Fruit fly (Drosophila melanogaster) whole organism, prepupa: ENCODE data around the gene spen.
A peak's percentile ranks its signal among the peaks of the same experiment; 100 is the strongest.

Experiments used
- CG10669 ChIP-seq: fragments of 200-800 bp; sonication (Bioruptor generic); optimal IDR thresholded peaks from 3 replicates; lab custom pipeline; 2018; ENCODE audit warnings: missing biosample characterization, mild to moderate bottlenecking, missing genetic modification characterization, moderate library complexity
- CG11762 ChIP-seq: fragments of 200-800 bp; sonication (Bioruptor generic); optimal IDR thresholded peaks from 3 replicates; lab custom pipeline; 2016; ENCODE audit warnings: missing biosample characterization, missing genetic modification characterization; ENCODE audit not compliant: insufficient read depth
- CG11902 ChIP-seq: fragments of 200-800 bp; sonication (Bioruptor generic); optimal IDR thresholded peaks from 3 replicates; lab custom pipeline; 2016; ENCODE audit warnings: missing biosample characterization, missing genetic modification characterization
- CG1621 ChIP-seq: fragments of 200-800 bp; sonication (Bioruptor generic); optimal IDR thresholded peaks from 3 replicates; lab custom pipeline; 2018; ENCODE audit warnings: missing biosample characterization, mild to moderate bottlenecking, missing genetic modification characterization
- CG16779 ChIP-seq: fragments of 200-800 bp; sonication (Bioruptor generic); optimal IDR thresholded peaks from 3 replicates; lab custom pipeline; 2017; ENCODE audit warnings: missing biosample characterization, mild to moderate bottlenecking, missing genetic modification characterization
- CG31627 ChIP-seq: fragments of 200-800 bp; sonication (Bioruptor generic); optimal IDR thresholded peaks from 3 replicates; lab custom pipeline; 2016; ENCODE audit warnings: missing biosample characterization, missing genetic modification characterization
- CG32006 ChIP-seq: fragments of 200-800 bp; sonication (Bioruptor generic); optimal IDR thresholded peaks from 3 replicates; lab custom pipeline; 2017; ENCODE audit warnings: missing biosample characterization, mild to moderate bottlenecking, missing genetic modification characterization
- CG3919 ChIP-seq: fragments of 200-800 bp; sonication (Bioruptor generic); optimal IDR thresholded peaks from 3 replicates; lab custom pipeline; 2016; ENCODE audit warnings: missing biosample characterization, missing genetic modification characterization
- CG6276 ChIP-seq: fragments of 200-800 bp; sonication (Bioruptor generic); optimal IDR thresholded peaks from 2 replicates; lab custom pipeline; 2017; ENCODE audit warnings: missing biosample characterization, mild to moderate bottlenecking, missing genetic modification characterization
- CG6792 ChIP-seq: fragments of 200-800 bp; sonication (Bioruptor generic); optimal IDR thresholded peaks from 3 replicates; lab custom pipeline; 2016; ENCODE audit warnings: missing biosample characterization, missing genetic modification characterization
- CG6854 ChIP-seq: fragments of 200-800 bp; sonication (Bioruptor generic); optimal IDR thresholded peaks from 2 replicates; lab custom pipeline; 2017; ENCODE audit warnings: missing biosample characterization, mild to moderate bottlenecking, missing genetic modification characterization
- CG8319 ChIP-seq: fragments of 200-800 bp; sonication (Bioruptor generic); optimal IDR thresholded peaks from 3 replicates; lab custom pipeline; 2016; ENCODE audit warnings: missing biosample characterization, missing genetic modification characterization
- CG8632 ChIP-seq: fragments of 200-800 bp; sonication (Bioruptor generic); optimal IDR thresholded peaks from 3 replicates; lab custom pipeline; 2016; ENCODE audit warnings: missing biosample characterization, missing genetic modification characterization
- CG9139 ChIP-seq: fragments of 200-800 bp; sonication (Bioruptor generic); optimal IDR thresholded peaks from 3 replicates; lab custom pipeline; 2017; ENCODE audit warnings: missing biosample characterization, mild to moderate bottlenecking, missing genetic modification characterization
- Eip78C ChIP-seq: fragments of 200-800 bp; sonication (Bioruptor generic); peaks from one replicate; lab custom pipeline; 2016; ENCODE audit warnings: missing biosample characterization, missing genetic modification characterization
- Eip93F ChIP-seq: fragments of 200-800 bp; sonication (Bioruptor generic); optimal IDR thresholded peaks from 2 replicates; lab custom pipeline; 2016; ENCODE audit warnings: missing biosample characterization, mild to moderate bottlenecking, missing genetic modification characterization
- Hr39 ChIP-seq: fragments of 200-800 bp; sonication (Bioruptor generic); optimal IDR thresholded peaks from 2 replicates; lab custom pipeline; 2016; ENCODE audit warnings: missing biosample characterization, missing genetic modification characterization
- Hr4 ChIP-seq: fragments of 200-800 bp; sonication (Bioruptor generic); optimal IDR thresholded peaks from 3 replicates; lab custom pipeline; 2016; ENCODE audit warnings: missing biosample characterization, missing genetic modification characterization
- Lpt ChIP-seq: fragments of 200-800 bp; sonication (Bioruptor generic); optimal IDR thresholded peaks from 3 replicates; lab custom pipeline; 2016; ENCODE audit warnings: missing biosample characterization, missing genetic modification characterization
- OdsH ChIP-seq: fragments of 200-800 bp; sonication (Bioruptor generic); optimal IDR thresholded peaks from 3 replicates; lab custom pipeline; 2016; ENCODE audit warnings: missing biosample characterization, missing genetic modification characterization
- Smox ChIP-seq: fragments of 200-800 bp; sonication (Bioruptor generic); optimal IDR thresholded peaks from 3 replicates; lab custom pipeline; 2016; ENCODE audit warnings: missing biosample characterization, missing genetic modification characterization
- Sox14 ChIP-seq: fragments of 200-800 bp; sonication (Bioruptor generic); optimal IDR thresholded peaks from 3 replicates; lab custom pipeline; 2016; ENCODE audit warnings: missing biosample characterization, missing genetic modification characterization
- Sox15 ChIP-seq: fragments of 200-800 bp; sonication (Bioruptor generic); optimal IDR thresholded peaks from 3 replicates; lab custom pipeline; 2016; ENCODE audit warnings: missing biosample characterization, missing genetic modification characterization
- acj6 ChIP-seq: fragments of 200-800 bp; sonication (Bioruptor generic); optimal IDR thresholded peaks from 3 replicates; lab custom pipeline; 2016; ENCODE audit warnings: missing biosample characterization, missing genetic modification characterization
- cyc ChIP-seq: fragments of 200-800 bp; sonication (Bioruptor generic); optimal IDR thresholded peaks from 3 replicates; lab custom pipeline; 2016; ENCODE audit warnings: missing biosample characterization, missing genetic modification characterization
- dac ChIP-seq: fragments of 200-800 bp; sonication (Bioruptor generic); optimal IDR thresholded peaks from 2 replicates; lab custom pipeline; 2017; ENCODE audit warnings: missing biosample characterization, mild to moderate bottlenecking, missing genetic modification characterization
- dsx ChIP-seq: fragments of 200-800 bp; optimal IDR thresholded peaks from 3 replicates; lab custom pipeline; 2019; ENCODE audit warnings: missing biosample characterization, mild to moderate bottlenecking, missing genetic modification characterization, moderate library complexity; ENCODE audit not compliant: poor library complexity, severe bottlenecking
- eg ChIP-seq: fragments of 200-800 bp; sonication (Bioruptor generic); IDR thresholded peaks from 3 replicates; pipeline ENCODE4 v1.3.6; 2022; ENCODE audit warnings: missing biosample characterization, missing genetic modification characterization
- esn ChIP-seq: fragments of 200-800 bp; sonication (Bioruptor generic); optimal IDR thresholded peaks from 2 replicates; lab custom pipeline; 2016; ENCODE audit warnings: missing biosample characterization, mild to moderate bottlenecking, missing genetic modification characterization, moderate library complexity
- fd59A ChIP-seq: fragments of 200-800 bp; sonication (Bioruptor generic); optimal IDR thresholded peaks from 2 replicates; lab custom pipeline; 2017; ENCODE audit warnings: missing biosample characterization, mild to moderate bottlenecking, missing genetic modification characterization, missing genetic modification reagents
- fd85E ChIP-seq: fragments of 200-800 bp; sonication (Bioruptor generic); optimal IDR thresholded peaks from 3 replicates; lab custom pipeline; 2016; ENCODE audit warnings: missing biosample characterization, missing genetic modification characterization
- fkh ChIP-seq: fragments of 200-800 bp; sonication (Bioruptor generic); optimal IDR thresholded peaks from 3 replicates; lab custom pipeline; 2017; ENCODE audit warnings: missing biosample characterization, mild to moderate bottlenecking, missing genetic modification characterization, moderate library complexity
- lz ChIP-seq: fragments of 200-800 bp; sonication (Bioruptor generic); optimal IDR thresholded peaks from 3 replicates; lab custom pipeline; 2016; ENCODE audit warnings: missing biosample characterization, missing genetic modification characterization
- net ChIP-seq: fragments of 200-800 bp; sonication (Bioruptor generic); optimal IDR thresholded peaks from 3 replicates; lab custom pipeline; 2016; ENCODE audit warnings: missing biosample characterization, missing genetic modification characterization
- spab ChIP-seq: fragments of 200-800 bp; sonication (Bioruptor generic); optimal IDR thresholded peaks from 2 replicates; lab custom pipeline; 2017; ENCODE audit warnings: missing biosample characterization, mild to moderate bottlenecking, missing genetic modification characterization, missing genetic modification reagents
- ss ChIP-seq, 2 experiments: fragments of 200-800 bp; sonication (Bioruptor generic); optimal IDR thresholded peaks; 2 replicates in 1 of 2; 3 replicates in 1 of 2; lab custom pipeline; 2017 to 2018; ENCODE audit warnings: mild to moderate bottlenecking in 2 of 2, missing biosample characterization in 2 of 2, missing genetic modification characterization in 2 of 2, moderate library complexity in 1 of 2
- svp ChIP-seq: fragments of 200-800 bp; sonication (Bioruptor generic); peaks from one replicate; lab custom pipeline; 2016; ENCODE audit warnings: missing biosample characterization, missing genetic modification characterization
- vri ChIP-seq: fragments of 200-800 bp; sonication (Bioruptor generic); optimal IDR thresholded peaks from 3 replicates; lab custom pipeline; 2016; ENCODE audit warnings: missing biosample characterization, mild to moderate bottlenecking, missing genetic modification characterization

Gene spen

DNA sequence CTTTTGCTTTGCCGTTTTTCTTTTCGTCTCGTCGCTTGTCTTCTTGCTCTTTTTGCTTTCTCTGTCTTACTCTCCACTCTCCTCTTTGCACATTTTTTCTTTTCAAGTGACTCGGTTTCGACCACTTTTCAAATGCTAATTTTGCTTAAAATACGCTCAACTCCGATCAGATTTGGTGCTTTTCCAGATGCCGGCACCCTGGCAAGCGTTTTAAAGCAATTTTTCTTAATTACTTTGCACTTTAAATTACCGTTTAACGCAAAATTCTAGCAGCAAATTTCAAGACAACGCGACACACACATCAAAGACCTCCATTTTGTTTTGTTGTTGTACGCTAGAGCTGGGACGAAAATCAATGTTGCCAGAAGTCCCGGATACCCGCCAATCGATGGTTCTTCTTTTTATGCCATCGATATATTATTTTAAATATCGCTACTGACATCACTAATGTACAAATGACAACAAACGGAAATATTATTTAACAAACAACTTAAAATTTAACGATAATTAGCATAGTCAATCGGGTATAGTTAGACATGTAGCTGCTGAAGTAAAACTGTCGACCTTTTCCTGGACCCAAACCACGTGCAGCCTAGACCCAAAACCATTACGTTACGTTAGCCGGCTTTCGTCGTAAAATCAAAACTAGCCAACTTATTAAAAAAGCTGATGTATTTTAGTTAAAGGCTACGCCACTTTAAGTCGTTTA lies 91.8 kb downstream of the spen start, which contains the start of gene kis (continued):
- TF ChIP-seq OdsH (peak; percentile 9), CG9139 (GFP tag; lab: Kevin White, UChicago) (peak; percentile 39), svp (GFP tag; lab: Kevin White, UChicago) (peak; percentile 40), spab (GFP tag; lab: Kevin White, UChicago) (no peak), dsx (GFP tag; lab: Kevin White, UChicago) (peak; percentile 25), net (GFP tag; lab: Kevin White, UChicago) (peak; percentile 19), lz (peak; percentile 11), ss (GFP tag; optimal IDR thresholded peaks at IDR 0.05; lab: Kevin White, UChicago) (peak; percentile 38 to 53), dac (GFP tag; lab: Kevin White, UChicago) (no peak), fkh (GFP tag; lab: Kevin White, UChicago) (peak; percentile 61), CG6792 (no peak), Eip78C (GFP tag; lab: Kevin White, UChicago) (peak; percentile 84), CG32006 (GFP tag; lab: Kevin White, UChicago) (peak; percentile 25), eg (GFP tag; lab: Robert Waterston, UW) (no peak; the same call in 2 of the 3 replicates), CG11902 (GFP tag; lab: Kevin White, UChicago) (no peak), Smox (GFP tag; lab: Kevin White, UChicago) (peak; percentile 15), fd59A (no peak), CG16779 (tag; lab: Kevin White, UChicago) (no peak), CG3919 (peak; percentile 40), CG6854 (GFP tag; lab: Kevin White, UChicago) (peak; percentile 53), CG8632 (GFP tag; lab: Kevin White, UChicago) (peak; percentile 7), Sox14 (GFP tag; lab: Kevin White, UChicago) (peak; percentile 73), esn (GFP tag; lab: Kevin White, UChicago) (peak; percentile 47), Lpt (GFP tag; lab: Kevin White, UChicago) (no peak), Hr39 (GFP tag; lab: Kevin White, UChicago) (peak; percentile 30), CG1621 (peak; percentile 23), CG31627 (GFP tag; lab: Kevin White, UChicago) (peak; percentile 16), Hr4 (GFP tag; lab: Kevin White, UChicago) (no peak), Eip93F (GFP tag; lab: Kevin White, UChicago) (no peak), CG8319 (GFP tag; lab: Kevin White, UChicago) (no peak), Sox15 (GFP tag; lab: Kevin White, UChicago) (no peak), CG10669 (GFP tag; lab: Kevin White, UChicago) (no peak), CG6276 (GFP tag; lab: Kevin White, UChicago) (peak; percentile 57), CG11762 (GFP tag; lab: Kevin White, UChicago) (no peak), acj6 (GFP tag; lab: Kevin White, UChicago) (no peak), cyc (GFP tag; lab: Kevin White, UChicago) (no peak), fd85E (GFP tag; lab: Kevin White, UChicago) (no peak)
- TF ChIP-seq, all 60 proteins: peak for 29

DNA sequence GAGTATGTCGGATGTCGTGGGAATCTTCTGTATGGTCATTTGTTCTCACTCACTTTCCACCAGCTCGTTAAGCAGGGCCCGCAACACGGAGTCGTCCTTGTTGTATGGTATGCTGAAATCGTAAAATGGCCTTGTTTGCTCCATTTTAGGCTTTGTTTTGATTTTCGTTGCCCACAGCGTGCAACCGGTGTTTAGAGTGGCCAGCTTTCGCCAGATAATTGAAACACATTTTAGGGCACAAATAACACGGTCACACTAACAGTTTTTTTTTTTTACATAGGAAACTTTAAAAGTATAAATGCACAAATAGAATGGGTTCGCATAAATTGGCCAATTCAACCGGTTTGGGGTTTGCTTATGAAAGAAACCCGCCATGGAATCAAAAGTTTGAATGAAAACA lies 93.3 kb downstream of the spen start, which contains the start of gene Rpp30:
Rpp30 (minus strand) TSS at position 200 of the 400 bp plus-strand sequence.
- TF ChIP-seq vri (GFP tag; lab: Kevin White, UChicago) (no peak), Sox14 (GFP tag; lab: Kevin White, UChicago) (peak; percentile 57), esn (GFP tag; lab: Kevin White, UChicago) (peak; percentile 8), Lpt (GFP tag; lab: Kevin White, UChicago) (no peak)
